Worm (Caenorhabditis elegans): ENCODE results near the gene sra-10.

DNA sequence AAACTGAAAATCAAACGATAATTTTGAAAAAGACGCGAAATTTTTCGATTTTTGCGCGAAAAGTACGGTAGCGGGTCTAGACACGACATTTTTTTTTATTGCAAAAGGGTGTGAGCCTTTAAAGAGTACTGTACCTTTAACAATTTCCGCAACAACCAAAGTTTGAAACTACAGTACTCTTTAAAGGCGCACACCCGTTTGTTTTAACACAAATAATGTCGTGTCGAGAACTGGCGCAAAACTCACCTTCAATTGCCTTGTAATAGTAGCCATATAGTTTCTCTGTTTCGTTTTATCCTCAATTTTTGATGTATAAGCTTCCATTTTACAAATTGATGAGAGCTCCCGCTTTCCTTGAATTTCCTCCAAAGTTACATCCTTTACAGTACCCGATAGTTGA is 9.6 kb downstream of the sra-10 start:
- TF ChIP-seq F37B4.10 (GFP tag; IDR thresholded peaks at IDR 0.05): no peak
- no peak for TF ChIP-seq ztf-25 (GFP tag; IDR thresholded peaks at IDR 0.05)
- no peak for TF ChIP-seq ama-1 (optimal IDR thresholded peaks at IDR 0.05)
- TF ChIP-seq ama-1 (GFP tag; optimal IDR thresholded peaks at IDR 0.05): no peak
- no peak for TF ChIP-seq pbrm-1 (GFP tag; IDR thresholded peaks at IDR 0.05)
- no peak for TF ChIP-seq rcor-1 (GFP tag; IDR thresholded peaks at IDR 0.05)
- no peak for TF ChIP-seq somi-1 (GFP tag; optimal IDR thresholded peaks at IDR 0.05)
- TF ChIP-seq ceh-91 (GFP tag; IDR thresholded peaks at IDR 0.05): no peak
- no peak for TF ChIP-seq snpc-1.3 (tag; optimal IDR thresholded peaks at IDR 0.05; ENCODE audit: insufficient read depth)
- no peak for TF ChIP-seq attf-3 (GFP tag; conservative IDR thresholded peaks at IDR 0.05)
- TF ChIP-seq ztf-3 (GFP tag; optimal IDR thresholded peaks at IDR 0.05): no peak

Measured in whole organism, young adult.